Worm (Caenorhabditis elegans) whole organism, late embryonic: ENCODE results near the gene usp-33.

Experiments
- C08G9.2 ChIP-seq: sonication (generic microtip); optimal IDR thresholded peaks from 2 replicates; lab custom pipeline; 2016; ENCODE audit warnings: mild to moderate bottlenecking, missing genetic modification characterization, moderate library complexity, missing compliant biosample characterization
- K09A11.1 ChIP-seq: sonication (generic microtip); optimal IDR thresholded peaks from 2 replicates; lab custom pipeline; 2017; ENCODE audit warnings: antibody characterized with exemption, mild to moderate bottlenecking, missing genetic modification characterization, missing compliant biosample characterization; ENCODE audit not compliant: insufficient read depth
- ama-1 ChIP-seq: fragments of 150-350 bp; optimal IDR thresholded peaks from 2 replicates; lab custom pipeline; 2014
- ceh-9 ChIP-seq: sonication (generic microtip); optimal IDR thresholded peaks from 2 replicates; lab custom pipeline; 2016; ENCODE audit warnings: mild to moderate bottlenecking, missing genetic modification characterization, inconsistent platforms, missing compliant biosample characterization
- ets-4 ChIP-seq: sonication (generic microtip); optimal IDR thresholded peaks from 2 replicates; lab custom pipeline; 2016; ENCODE audit warnings: missing genetic modification characterization, missing compliant biosample characterization
- fkh-6 ChIP-seq: sonication (generic microtip); optimal IDR thresholded peaks from 2 replicates; lab custom pipeline; 2016; ENCODE audit warnings: missing genetic modification characterization, missing compliant biosample characterization
- lin-11 ChIP-seq: fragments of 200-800 bp; sonication (Bioruptor generic); optimal IDR thresholded peaks from 2 replicates; lab custom pipeline; 2018; ENCODE audit warnings: mild to moderate bottlenecking, missing genetic modification characterization, missing compliant biosample characterization
- madf-2 ChIP-seq: sonication (generic microtip); optimal IDR thresholded peaks from 2 replicates; lab custom pipeline; 2017; ENCODE audit warnings: missing genetic modification characterization, missing compliant biosample characterization
- pha-2 ChIP-seq: sonication (generic microtip); optimal IDR thresholded peaks from 2 replicates; lab custom pipeline; 2017; ENCODE audit warnings: mild to moderate bottlenecking, missing genetic modification characterization, missing compliant biosample characterization
- pha-4 ChIP-seq: fragments of 150-350 bp; optimal IDR thresholded peaks from 2 replicates; lab custom pipeline; 2018; ENCODE audit warnings: missing biosample characterization, missing genetic modification reagents, missing genetic modification characterization
- sox-4 ChIP-seq: sonication (generic microtip); optimal IDR thresholded peaks from 2 replicates; lab custom pipeline; 2017; ENCODE audit warnings: mild to moderate bottlenecking, missing genetic modification characterization, inconsistent platforms, missing compliant biosample characterization
- unc-86 ChIP-seq: sonication (generic microtip); optimal IDR thresholded peaks from 2 replicates; lab custom pipeline; 2016; ENCODE audit warnings: missing genetic modification characterization, missing compliant biosample characterization

DNA sequence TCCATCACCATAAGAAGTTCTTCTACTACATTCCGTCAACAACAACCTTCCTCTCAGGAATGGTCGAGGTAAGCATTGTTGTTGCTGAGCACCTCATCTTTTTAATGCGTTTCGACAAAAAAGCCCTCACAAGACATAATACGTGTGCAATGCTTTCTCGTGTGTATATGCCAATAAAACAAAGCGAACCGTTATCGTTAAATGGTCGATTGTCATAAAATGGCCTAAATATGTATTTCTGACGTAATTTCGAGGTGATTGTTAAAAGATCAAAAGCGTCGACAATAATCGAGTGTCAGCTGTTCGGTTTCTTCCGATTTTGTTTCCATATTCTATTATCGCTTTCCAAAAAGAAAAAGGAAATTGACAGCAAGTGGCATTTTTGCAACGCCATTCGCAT lies 46.5 kb upstream of the usp-33 start:
- no peak for TF ChIP-seq ama-1 (lab: Kevin White, UChicago)
- no peak for TF ChIP-seq lin-11 (tag; lab: Kevin White, UChicago)
- no peak for TF ChIP-seq madf-2
- TF ChIP-seq K09A11.1 (tag; lab: Kevin White, UChicago) = no peak
- TF ChIP-seq fkh-6 (tag; lab: Kevin White, UChicago) = no peak
- no peak for TF ChIP-seq ets-4
- no peak for TF ChIP-seq ceh-9
- TF ChIP-seq unc-86 (tag; lab: Kevin White, UChicago) = no peak
- TF ChIP-seq sox-4 (tag; lab: Kevin White, UChicago) = no peak
- no peak for TF ChIP-seq pha-4 (tag; lab: Kevin White, UChicago)
- no peak for TF ChIP-seq pha-2 (tag; lab: Kevin White, UChicago)
- TF ChIP-seq C08G9.2 (tag; lab: Kevin White, UChicago) = no peak
